Worm (Caenorhabditis elegans): ENCODE results near the gene B0035.13.

B0035.13 gene

ce11 chrIV:11306548-11306947 lies at the start of gene B0035.13:
Gene B0035.13, minus strand, starts transcription at chrIV:11306720.
- no peak for TF ChIP-seq flt-1 (GFP tag; IDR thresholded peaks at IDR 0.05)
- TF ChIP-seq tbx-11 (GFP tag; IDR thresholded peaks at IDR 0.05), result no peak
- no peak for TF ChIP-seq pes-1 (GFP tag; IDR thresholded peaks at IDR 0.05)
- TF ChIP-seq tra-4 (tag; optimal IDR thresholded peaks at IDR 0.05), result no peak
- TF ChIP-seq F13C5.2 (tag; optimal IDR thresholded peaks at IDR 0.05), result no peak
- TF ChIP-seq tbx-37 (GFP tag; conservative IDR thresholded peaks at IDR 0.05), result no peak
- no peak for TF ChIP-seq ama-1 (optimal IDR thresholded peaks at IDR 0.05)
- no peak for TF ChIP-seq ceh-36 (tag; optimal IDR thresholded peaks at IDR 0.05)
- no peak for TF ChIP-seq B0310.2 (tag; optimal IDR thresholded peaks at IDR 0.05)
- no peak for TF ChIP-seq hnd-1 (tag; optimal IDR thresholded peaks at IDR 0.05)
- TF ChIP-seq ets-7 (tag; optimal IDR thresholded peaks at IDR 0.05), result no peak

ce11 chrIV:11353946-11354458 lies 47.5 kb upstream of the B0035.13 start, which contains the start of gene T01G1.2:
Gene T01G1.2, plus strand, starts transcription at chrIV:11354408.
- TF ChIP-seq pes-1 (GFP tag; IDR thresholded peaks at IDR 0.05), result no peak
- TF ChIP-seq tbx-37 (GFP tag; conservative IDR thresholded peaks at IDR 0.05), result no peak
- no peak for TF ChIP-seq hmg-4 (GFP tag; optimal IDR thresholded peaks at IDR 0.05)
- TF ChIP-seq sea-1 (GFP tag; conservative IDR thresholded peaks at IDR 0.05), result no peak
- no peak for TF ChIP-seq ets-7 (tag; optimal IDR thresholded peaks at IDR 0.05)
- TF ChIP-seq ceh-36 (tag; optimal IDR thresholded peaks at IDR 0.05), result no peak
- TF ChIP-seq tbx-11 (GFP tag; IDR thresholded peaks at IDR 0.05), result no peak
- no peak for TF ChIP-seq tra-4 (tag; optimal IDR thresholded peaks at IDR 0.05)
- TF ChIP-seq F13C5.2 (tag; optimal IDR thresholded peaks at IDR 0.05), result no peak

DNA sequence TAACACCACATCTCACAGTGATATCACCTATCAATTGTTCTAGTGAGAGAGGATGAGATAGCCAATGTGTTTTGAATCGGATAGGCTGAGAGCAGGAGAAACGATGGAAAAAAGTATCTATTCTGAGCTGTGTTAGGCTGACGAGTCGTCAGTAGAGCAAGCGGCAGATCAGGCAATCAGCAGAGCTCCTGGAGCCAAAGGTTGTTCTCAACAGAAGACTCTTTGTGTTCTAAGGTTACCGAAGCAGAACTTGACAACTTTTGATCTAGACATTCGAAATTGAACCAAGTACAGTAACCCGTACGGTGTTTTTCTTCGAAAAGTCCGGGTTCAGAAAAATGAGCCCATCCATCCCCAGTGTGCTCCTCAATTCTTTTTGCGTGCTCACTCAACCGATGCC lies 46.2 kb upstream of the B0035.13 start:
- TF ChIP-seq pes-1 (GFP tag; IDR thresholded peaks at IDR 0.05) (no peak), hmg-4 (GFP tag; optimal IDR thresholded peaks at IDR 0.05) (no peak), F13C5.2 (tag; optimal IDR thresholded peaks at IDR 0.05) (no peak), ama-1 (optimal IDR thresholded peaks at IDR 0.05) (no peak), ets-7 (tag; optimal IDR thresholded peaks at IDR 0.05) (no peak), flt-1 (GFP tag; IDR thresholded peaks at IDR 0.05) (no peak), scrt-1 (GFP tag; IDR thresholded peaks at IDR 0.05) (no peak), hmbx-1 (tag; optimal IDR thresholded peaks at IDR 0.05) (no peak), B0310.2 (tag; optimal IDR thresholded peaks at IDR 0.05) (no peak)

DNA sequence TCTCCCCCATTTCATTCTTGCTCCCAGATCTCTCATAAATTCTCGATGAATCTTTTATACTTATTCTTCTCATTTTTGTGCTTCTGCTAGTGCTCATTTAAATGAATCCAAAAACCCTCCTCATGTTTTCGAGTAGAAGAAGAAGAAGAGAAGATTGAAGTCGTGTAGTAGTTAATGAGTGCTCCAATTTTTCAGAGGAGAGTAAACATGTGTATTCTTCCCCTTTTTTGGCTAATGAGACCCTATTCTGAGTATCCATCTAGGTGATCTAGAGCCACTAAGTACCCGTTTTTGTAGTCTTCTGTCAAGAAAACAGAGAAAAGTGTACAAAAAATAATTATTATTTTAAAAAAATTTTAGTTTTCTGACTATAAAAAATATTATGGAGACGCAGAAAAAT lies 45.0 kb upstream of the B0035.13 start:
- no peak for TF ChIP-seq hmbx-1 (tag; optimal IDR thresholded peaks at IDR 0.05)
- TF ChIP-seq tbx-37 (GFP tag; conservative IDR thresholded peaks at IDR 0.05), result no peak
- no peak for TF ChIP-seq hmg-4 (GFP tag; optimal IDR thresholded peaks at IDR 0.05)
- no peak for TF ChIP-seq F13C5.2 (tag; optimal IDR thresholded peaks at IDR 0.05)
- no peak for TF ChIP-seq scrt-1 (GFP tag; IDR thresholded peaks at IDR 0.05)
- TF ChIP-seq B0310.2 (tag; optimal IDR thresholded peaks at IDR 0.05), result no peak
- no peak for TF ChIP-seq flt-1 (GFP tag; IDR thresholded peaks at IDR 0.05)
- no peak for TF ChIP-seq ama-1 (optimal IDR thresholded peaks at IDR 0.05)
- TF ChIP-seq tbx-11 (GFP tag; IDR thresholded peaks at IDR 0.05), result no peak
- TF ChIP-seq tra-4 (tag; optimal IDR thresholded peaks at IDR 0.05), result no peak

ce11 chrIV:11350809-11351208 lies 44.3 kb upstream of the B0035.13 start:
- TF ChIP-seq tbx-11 (GFP tag; IDR thresholded peaks at IDR 0.05), result no peak
- no peak for TF ChIP-seq pes-1 (GFP tag; IDR thresholded peaks at IDR 0.05)
- no peak for TF ChIP-seq hmg-4 (GFP tag; optimal IDR thresholded peaks at IDR 0.05)
- no peak for TF ChIP-seq ama-1 (optimal IDR thresholded peaks at IDR 0.05)
- TF ChIP-seq hnd-1 (tag; optimal IDR thresholded peaks at IDR 0.05), result no peak
- no peak for TF ChIP-seq aly-1 (tag; optimal IDR thresholded peaks at IDR 0.05)
- TF ChIP-seq flt-1 (GFP tag; IDR thresholded peaks at IDR 0.05), result no peak
- TF ChIP-seq B0310.2 (tag; optimal IDR thresholded peaks at IDR 0.05), result no peak
- TF ChIP-seq sea-1 (GFP tag; conservative IDR thresholded peaks at IDR 0.05), result no peak
- TF ChIP-seq hmbx-1 (tag; optimal IDR thresholded peaks at IDR 0.05), result no peak

ce11 chrIV:11349747-11350146 lies 43.2 kb upstream of the B0035.13 start:
- TF ChIP-seq ceh-36 (tag; optimal IDR thresholded peaks at IDR 0.05) (no peak), tra-4 (tag; optimal IDR thresholded peaks at IDR 0.05) (no peak), flt-1 (GFP tag; IDR thresholded peaks at IDR 0.05) (no peak), hmbx-1 (tag; optimal IDR thresholded peaks at IDR 0.05) (no peak), tbx-11 (GFP tag; IDR thresholded peaks at IDR 0.05) (no peak), hnd-1 (tag; optimal IDR thresholded peaks at IDR 0.05) (no peak), hmg-4 (GFP tag; optimal IDR thresholded peaks at IDR 0.05) (no peak), scrt-1 (GFP tag; IDR thresholded peaks at IDR 0.05) (no peak), pes-1 (GFP tag; IDR thresholded peaks at IDR 0.05) (no peak), F13C5.2 (tag; optimal IDR thresholded peaks at IDR 0.05) (no peak), ets-7 (tag; optimal IDR thresholded peaks at IDR 0.05) (no peak), B0310.2 (tag; optimal IDR thresholded peaks at IDR 0.05) (no peak), sea-1 (GFP tag; conservative IDR thresholded peaks at IDR 0.05) (no peak), aly-1 (tag; optimal IDR thresholded peaks at IDR 0.05) (no peak), ceh-13 (GFP tag; optimal IDR thresholded peaks at IDR 0.05) (no peak), ama-1 (optimal IDR thresholded peaks at IDR 0.05) (no peak), tbx-37 (GFP tag; conservative IDR thresholded peaks at IDR 0.05) (no peak)

DNA sequence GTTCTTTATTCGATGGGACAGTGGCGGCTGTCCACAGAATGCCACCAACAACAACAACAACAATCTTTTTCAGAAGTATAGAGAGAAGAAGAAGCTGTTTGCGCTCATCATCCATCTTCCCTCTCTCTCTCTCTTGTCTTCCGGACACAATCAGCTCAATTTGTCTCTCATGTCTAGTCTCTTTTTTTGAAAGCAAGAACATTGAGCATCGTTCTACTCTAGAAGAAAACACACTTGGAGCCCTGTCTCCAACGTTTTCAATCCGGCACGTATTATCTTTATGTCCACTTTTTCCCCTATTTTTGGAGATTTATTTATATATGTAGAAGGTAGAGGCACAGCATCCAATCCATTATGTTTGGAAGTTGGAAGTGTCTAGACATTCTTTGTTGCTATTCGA lies 42.3 kb upstream of the B0035.13 start:
- TF ChIP-seq hnd-1 (tag; optimal IDR thresholded peaks at IDR 0.05) (no peak), aly-1 (tag; optimal IDR thresholded peaks at IDR 0.05) (no peak), ama-1 (optimal IDR thresholded peaks at IDR 0.05) (no peak), sea-1 (GFP tag; conservative IDR thresholded peaks at IDR 0.05) (no peak), F13C5.2 (tag; optimal IDR thresholded peaks at IDR 0.05) (no peak), ceh-13 (GFP tag; optimal IDR thresholded peaks at IDR 0.05) (no peak), flt-1 (GFP tag; IDR thresholded peaks at IDR 0.05) (no peak), scrt-1 (GFP tag; IDR thresholded peaks at IDR 0.05) (no peak), tra-4 (tag; optimal IDR thresholded peaks at IDR 0.05) (no peak), hmg-4 (GFP tag; optimal IDR thresholded peaks at IDR 0.05) (no peak), B0310.2 (tag; optimal IDR thresholded peaks at IDR 0.05) (no peak), tbx-11 (GFP tag; IDR thresholded peaks at IDR 0.05) (no peak), ceh-36 (tag; optimal IDR thresholded peaks at IDR 0.05) (no peak), pes-1 (GFP tag; IDR thresholded peaks at IDR 0.05) (no peak), hmbx-1 (tag; optimal IDR thresholded peaks at IDR 0.05) (no peak), tbx-37 (GFP tag; conservative IDR thresholded peaks at IDR 0.05) (no peak)
